Fruit fly (Drosophila melanogaster): ENCODE measurements around the gene kmr.

The kmr gene

DNA sequence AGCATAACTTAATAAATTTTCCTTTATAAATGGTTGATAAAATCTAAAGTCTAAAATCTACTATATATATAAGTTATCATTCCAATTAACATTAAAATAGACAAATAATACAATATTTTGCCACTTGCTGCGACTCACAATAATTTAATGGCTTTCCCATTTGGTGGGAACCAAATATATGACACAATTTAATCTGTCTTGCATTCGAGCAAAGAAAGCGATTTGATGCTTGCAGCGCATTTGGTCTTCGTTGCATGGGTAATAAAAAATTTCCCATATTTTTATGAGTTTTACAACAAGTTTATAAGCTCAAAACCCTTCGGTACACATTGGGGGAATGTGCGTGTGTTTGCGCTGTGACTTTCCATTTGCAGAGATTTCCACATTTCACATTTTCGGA lies 11.8 kb downstream of the kmr start:
- no peak for TF ChIP-seq noc (tag; optimal IDR thresholded peaks at IDR 0.05)

DNA sequence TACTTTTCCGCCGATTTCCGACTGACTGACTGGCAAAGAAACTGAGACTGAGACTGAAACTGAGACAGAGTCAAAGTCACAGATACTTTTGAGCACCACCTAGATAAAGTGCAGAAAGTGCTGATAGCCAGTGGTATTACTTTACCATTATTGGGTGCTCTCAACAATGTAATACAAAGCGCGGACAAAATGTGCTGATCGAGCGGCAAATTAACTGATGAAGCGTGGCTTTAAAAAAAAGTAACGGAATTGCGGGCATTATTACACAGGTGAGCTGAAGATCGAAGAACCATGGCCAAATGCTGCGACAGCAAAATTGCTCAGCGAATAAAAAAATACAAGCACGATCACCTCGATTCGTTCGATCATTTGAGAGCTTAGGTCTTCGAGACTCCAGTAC lies 13.9 kb downstream of the kmr start:
- TF ChIP-seq noc (tag; optimal IDR thresholded peaks at IDR 0.05) = no peak

DNA sequence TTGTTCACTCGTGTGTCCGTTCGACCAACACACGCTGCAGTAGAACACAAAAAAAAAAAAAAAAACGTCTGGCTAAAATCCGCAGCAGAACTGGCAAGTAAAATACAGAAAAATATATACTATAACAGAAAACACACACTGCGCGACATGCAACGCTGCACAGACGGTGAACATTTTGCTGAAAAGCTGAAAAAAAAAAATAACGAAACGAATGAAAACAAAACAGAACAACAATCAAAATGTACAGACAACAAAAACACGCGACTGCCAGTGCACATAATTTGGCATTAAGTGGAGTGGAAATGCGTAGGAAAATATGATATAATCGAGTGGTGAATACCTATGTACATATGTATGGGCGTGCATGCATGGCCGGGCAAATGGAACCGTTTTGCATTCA lies 15.0 kb downstream of the kmr start:
- TF ChIP-seq noc (tag; optimal IDR thresholded peaks at IDR 0.05) = no peak

DNA sequence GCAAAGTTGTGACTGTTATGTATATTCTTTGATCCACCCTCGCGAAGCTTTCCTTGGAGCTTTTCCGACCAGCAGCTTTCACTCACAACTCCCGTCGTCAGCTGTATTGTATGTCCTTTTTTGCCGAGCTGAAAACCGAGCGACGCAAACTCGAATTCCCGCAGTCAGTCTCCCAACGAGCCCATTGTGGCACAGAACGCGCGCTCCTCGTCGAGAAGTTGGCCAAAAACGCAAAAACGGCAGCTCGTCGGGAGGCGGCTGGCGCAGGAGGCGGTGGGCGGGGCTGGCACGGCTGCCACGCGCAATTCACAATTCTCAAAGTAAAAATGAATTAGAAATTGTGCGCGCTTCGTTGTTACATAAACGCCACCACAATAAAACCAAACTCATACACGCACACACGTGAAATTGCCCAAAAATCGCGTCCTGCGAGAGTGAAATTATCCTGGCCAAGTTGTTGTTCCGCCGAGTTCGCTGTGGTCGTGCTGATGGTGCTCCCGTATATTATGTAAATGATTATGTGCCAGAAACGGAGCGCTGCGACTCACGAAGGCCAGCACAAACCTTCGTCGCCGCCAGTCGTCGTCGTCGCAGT lies 20.4 kb downstream of the kmr start:
- TF ChIP-seq noc (tag; optimal IDR thresholded peaks at IDR 0.05) = no peak

DNA sequence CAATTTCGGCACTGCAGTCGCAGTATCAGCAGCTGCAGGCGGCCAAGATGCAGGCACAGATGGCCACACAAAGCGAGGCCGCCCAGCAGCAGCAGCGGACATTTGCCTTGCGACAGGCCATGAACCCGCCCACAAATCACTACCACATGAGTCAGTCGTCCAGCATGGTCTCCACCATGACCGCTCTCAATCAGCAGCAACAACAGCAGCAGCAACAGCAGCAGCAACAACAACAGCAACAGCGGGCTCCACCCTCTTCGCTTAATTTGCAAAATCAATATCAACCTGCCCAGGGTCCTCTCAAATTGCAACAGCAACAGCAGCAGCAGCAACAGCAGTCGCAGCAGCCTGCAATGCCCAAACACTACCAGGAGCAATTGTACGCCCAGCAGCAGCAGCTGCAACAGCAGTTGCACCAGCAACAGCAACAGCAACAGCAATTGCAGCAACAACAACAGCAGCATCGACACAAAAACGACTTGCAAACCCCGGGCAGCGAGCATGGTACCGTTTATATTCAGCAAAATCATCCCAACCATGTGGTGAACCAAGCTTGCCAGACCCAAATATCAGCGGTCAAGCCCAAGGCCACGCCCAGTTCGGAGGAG lies 31.2 kb downstream of the kmr start:
- no peak for TF ChIP-seq noc (tag; optimal IDR thresholded peaks at IDR 0.05)

DNA sequence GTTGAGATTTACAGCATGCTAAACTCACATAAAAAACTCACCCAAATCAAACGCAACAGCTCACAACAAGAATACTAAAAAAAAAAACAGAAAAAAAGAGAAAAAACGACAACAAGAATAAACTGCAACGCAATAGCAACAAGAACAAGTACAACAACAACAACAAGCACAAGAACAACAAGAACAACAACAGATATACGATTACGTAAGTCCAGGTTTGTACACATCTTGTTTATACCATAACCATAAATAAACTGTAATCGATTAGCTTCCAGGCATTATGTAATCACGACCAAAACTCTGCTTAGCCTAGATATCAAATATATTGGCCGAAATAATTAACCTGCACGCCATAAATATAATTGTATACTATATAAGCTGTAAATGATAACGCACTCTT lies 46.6 kb downstream of the kmr start:
- no peak for TF ChIP-seq noc (tag; optimal IDR thresholded peaks at IDR 0.05)

DNA sequence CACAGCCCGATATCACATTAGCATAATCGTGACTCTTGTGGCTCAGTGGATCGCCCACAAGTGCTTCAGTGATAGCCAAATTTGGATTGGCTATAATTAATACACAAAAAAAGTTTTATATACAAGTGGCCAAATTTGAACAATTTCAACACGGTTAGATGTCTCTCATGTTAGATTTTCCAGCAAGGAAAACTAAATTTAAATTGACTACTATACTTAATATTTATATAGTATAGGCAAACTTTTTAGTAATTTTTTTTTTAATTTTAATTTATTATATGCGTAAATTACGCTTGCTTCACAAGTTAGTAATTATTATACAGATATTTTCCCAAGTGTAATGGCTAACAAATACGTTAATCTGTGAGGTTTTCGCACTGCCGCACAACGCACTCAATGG lies 50.0 kb downstream of the kmr start:
- TF ChIP-seq noc (tag; optimal IDR thresholded peaks at IDR 0.05) = no peak

DNA sequence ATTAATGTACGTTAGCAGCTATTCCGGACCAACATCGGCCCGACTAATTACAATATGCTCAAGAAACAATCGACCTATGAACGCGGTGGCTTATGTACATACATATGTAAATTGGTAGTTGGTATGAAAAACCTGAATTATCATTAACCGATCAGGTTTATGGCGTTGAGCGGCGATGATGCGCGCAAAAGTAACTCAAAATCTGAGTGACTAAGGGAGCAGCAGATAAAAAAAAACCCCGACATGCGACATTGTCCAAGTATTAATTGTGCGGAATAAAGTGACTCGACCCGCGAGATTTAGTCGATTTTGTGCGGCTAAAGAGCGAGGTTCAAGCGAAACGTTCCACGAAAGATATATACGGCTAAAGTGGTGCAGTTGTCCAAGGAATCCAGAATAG lies 50.4 kb downstream of the kmr start, which contains the start of gene CG9312:
Gene CG9312, plus strand, starts transcription at position 301 of the 400 bp plus-strand sequence.
- TF ChIP-seq noc (tag; optimal IDR thresholded peaks at IDR 0.05) = no peak

DNA sequence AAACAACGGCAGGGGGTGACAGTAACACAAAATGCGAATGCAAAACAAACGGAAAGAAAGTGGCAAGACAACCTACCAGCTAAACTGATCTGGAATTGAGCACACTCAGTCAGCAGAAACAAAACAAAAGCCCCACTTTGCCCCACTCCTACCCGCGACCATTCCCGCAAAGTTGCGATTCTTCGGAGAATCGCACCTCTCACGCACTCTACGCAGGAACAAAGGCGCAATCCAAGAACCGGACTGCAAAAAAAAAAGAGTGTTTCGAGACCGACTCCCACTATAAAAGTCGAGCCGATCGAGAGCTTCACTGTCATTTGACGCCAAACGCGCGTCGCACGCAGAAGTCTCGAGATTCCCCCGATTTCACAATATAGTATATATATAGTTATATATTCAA lies 52.2 kb downstream of the kmr start, which contains the start of gene Cht5:
Gene Cht5, plus strand, starts transcription at position 311 of the 400 bp plus-strand sequence.
- TF ChIP-seq noc (tag; optimal IDR thresholded peaks at IDR 0.05) = no peak

DNA sequence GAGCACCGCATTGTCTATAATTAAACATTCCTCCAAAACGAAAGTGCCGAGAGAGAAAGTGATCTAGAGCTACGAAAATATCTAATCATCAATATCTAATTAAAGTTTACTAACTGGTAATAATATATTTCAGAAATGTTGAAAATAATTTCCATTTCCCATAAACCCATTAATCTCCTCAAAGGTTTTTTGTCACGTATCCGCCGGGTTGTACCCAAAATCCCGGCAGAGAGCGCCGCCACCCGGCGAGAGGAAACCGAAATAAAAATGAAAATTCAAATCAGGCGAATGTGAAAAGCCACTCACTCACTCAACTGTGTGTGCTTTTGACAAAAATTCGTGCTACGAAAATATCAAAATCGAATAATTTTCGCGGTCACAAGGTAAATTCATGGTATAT lies 56.2 kb downstream of the kmr start, which contains the start of gene CG9297:
Gene CG9297, plus strand, starts transcription at position 301 of the 400 bp plus-strand sequence.
- no peak for TF ChIP-seq noc (tag; optimal IDR thresholded peaks at IDR 0.05)

DNA sequence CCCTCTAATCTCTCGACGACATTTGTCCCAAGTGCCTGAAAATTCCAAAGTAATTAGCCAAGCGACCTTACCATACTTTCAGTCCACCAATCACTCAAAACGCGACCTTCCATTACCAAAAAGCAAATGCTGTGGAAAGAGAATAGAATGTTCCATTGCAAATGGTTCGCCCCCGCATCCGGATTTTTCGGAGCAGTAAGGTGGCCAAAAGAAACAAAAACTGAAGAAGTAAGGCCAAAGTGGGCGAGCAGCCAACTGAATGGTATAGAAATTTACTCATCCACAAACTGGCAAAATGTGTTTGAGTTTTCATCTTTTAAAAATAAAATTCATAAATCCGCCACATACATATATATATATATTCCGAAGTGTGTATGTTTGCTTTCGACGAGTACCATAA lies 58.3 kb downstream of the kmr start:
- TF ChIP-seq noc (tag; optimal IDR thresholded peaks at IDR 0.05) = no peak

DNA sequence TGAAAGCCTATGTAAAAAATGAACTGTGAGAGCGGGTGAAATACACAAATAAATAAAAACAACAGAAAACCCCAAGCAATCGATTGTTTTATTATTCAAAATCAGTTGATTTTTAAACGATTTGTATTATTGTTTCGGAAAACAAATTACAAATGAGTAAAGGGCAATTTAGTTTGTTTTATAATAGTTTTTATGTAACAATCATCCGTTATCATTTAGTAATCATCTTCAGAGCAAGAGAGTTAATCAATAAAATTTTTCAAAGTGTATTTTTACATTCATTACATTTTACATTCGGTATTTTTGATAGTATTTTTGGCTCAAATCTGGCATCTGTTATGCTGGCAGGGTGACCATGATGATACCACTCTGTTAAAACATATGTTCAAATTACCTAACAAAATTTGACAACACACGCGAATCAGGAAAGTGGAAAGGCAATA lies 64.3 kb downstream of the kmr start, which contains the start of the genes CG42375 and CG9288:
Gene CG42375, plus strand, starts transcription at position 384 of the 443 bp plus-strand sequence.
Gene CG9288, plus strand, starts transcription at position 384 of the 443 bp plus-strand sequence.
- no peak for TF ChIP-seq noc (tag; optimal IDR thresholded peaks at IDR 0.05)

DNA sequence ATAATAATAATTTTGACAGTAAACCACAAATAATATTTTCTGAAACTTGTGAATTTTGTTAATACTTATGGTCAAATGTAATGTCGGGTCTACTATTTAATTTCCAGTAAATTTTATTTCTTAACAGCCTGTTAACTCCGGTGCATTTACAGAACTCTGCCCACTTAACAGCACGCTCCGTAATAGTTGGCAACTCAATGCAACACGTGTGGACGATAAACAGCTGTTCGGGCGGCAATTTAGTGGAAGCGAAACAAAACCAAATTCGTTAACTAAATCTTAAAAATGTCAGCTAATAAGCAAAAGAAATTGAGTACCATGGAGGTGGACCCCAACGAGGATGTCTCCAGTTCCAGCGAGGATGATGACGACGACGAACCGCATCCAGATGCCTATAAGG lies 65.8 kb downstream of the kmr start, which contains the start of gene CG9286:
Gene CG9286, plus strand, starts transcription at position 196 of the 400 bp plus-strand sequence.
- no peak for TF ChIP-seq noc (tag; optimal IDR thresholded peaks at IDR 0.05)

DNA sequence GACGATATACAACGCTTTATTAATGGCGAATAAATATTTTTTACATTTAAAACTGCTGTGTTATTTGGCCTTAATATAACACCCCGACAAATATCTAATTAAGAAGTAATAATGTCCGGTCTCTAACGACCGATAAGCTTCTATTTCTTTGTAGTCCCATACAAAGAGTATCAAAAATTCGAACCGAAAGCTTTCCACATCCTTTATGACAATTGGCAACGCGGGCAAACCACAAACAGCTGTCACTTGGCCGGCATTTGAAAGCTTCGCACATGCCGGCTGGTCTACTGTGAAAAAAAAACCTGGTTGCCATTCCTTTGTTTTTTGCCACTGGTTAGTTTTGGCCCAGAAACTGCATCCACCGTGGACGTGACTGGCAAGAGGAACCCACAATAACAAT lies 67.0 kb downstream of the kmr start, which contains the start of gene Dip-B:
Gene Dip-B, plus strand, starts transcription at position 254 of the 400 bp plus-strand sequence.
- TF ChIP-seq noc (tag; optimal IDR thresholded peaks at IDR 0.05) = no peak

DNA sequence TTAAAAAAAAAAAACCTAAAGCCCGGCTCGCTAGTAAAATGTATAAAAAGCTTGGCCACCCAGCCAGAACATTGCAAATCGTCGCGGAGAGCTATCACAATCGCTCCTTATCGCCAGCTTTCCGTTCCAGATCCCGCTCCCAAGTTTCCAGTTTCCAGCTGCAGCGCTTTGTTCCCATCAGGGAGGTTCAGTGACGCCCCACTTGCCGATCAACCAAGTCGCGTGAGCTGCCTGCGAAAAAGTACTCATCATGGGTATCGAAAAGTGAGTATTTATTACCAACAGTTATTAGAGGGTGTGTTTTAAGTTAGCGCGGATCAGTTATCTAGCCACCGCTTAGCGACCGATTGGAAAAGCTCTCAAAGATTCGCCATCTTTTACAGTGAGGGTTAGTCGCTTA lies 67.6 kb downstream of the kmr start:
- TF ChIP-seq noc (tag; optimal IDR thresholded peaks at IDR 0.05) = no peak

DNA sequence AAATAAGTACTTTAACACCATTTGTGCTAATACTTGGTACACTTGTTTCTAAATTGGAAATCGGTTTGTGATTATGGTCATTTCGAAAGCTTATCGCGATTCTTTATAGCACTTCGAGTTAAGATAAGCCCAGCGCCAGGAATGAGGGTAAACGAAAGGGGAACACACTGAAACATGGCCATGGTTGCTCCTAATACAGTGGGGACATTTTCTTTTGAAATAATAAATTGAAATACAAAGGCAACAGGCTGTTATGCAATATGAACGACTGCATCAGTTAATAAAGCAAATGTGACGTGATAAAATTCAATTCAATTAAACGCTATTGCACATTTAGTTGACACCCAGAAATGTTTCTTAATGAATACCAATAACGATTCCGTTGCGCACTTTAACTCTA lies 68.4 kb downstream of the kmr start:
- no peak for TF ChIP-seq noc (tag; optimal IDR thresholded peaks at IDR 0.05)

DNA sequence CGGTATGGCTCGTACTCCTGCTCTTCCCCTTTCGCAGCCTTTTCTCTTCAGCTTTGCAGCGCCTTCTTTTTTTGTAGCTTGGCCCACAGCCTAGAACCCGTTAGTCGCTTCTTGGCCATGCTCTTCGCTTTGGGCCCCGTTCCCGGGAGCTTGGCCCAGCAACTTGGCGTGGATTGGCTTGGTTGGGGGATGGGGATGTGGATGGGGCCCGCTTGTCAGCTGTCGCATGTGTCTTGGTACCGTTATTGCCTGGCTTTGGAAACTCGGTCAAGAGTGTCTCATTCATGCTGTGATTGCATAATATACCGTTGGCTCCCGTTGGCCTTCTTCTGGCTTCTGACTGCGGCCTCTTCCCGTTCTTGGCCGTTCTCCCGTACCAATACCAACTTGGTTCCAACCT lies 70.9 kb downstream of the kmr start:
- no peak for TF ChIP-seq noc (tag; optimal IDR thresholded peaks at IDR 0.05)
